Worm (Caenorhabditis elegans) whole organism, L3 larva: ENCODE measurements around the gene pfut-1.

ENCODE experiments used
- ZK546.5 ChIP-seq: sonication (generic microtip); optimal IDR thresholded peaks from 2 replicates; lab custom pipeline; 2017; ENCODE audit warnings: missing biosample characterization, missing genetic modification characterization
- ama-1 ChIP-seq: fragments of 150-350 bp; optimal IDR thresholded peaks from 2 replicates; lab custom pipeline; 2018
- daf-12 ChIP-seq: fragments of 150-350 bp; optimal IDR thresholded peaks from 2 replicates; lab custom pipeline; 2014; ENCODE audit warnings: missing biosample characterization, missing genetic modification reagents, missing genetic modification characterization
- elt-2 ChIP-seq: sonication (generic microtip); optimal IDR thresholded peaks from 2 replicates; lab custom pipeline; 2016; ENCODE audit warnings: missing genetic modification reagents, mild to moderate bottlenecking, missing genetic modification characterization, missing compliant biosample characterization
- elt-3 ChIP-seq, 3 experiments: fragments of 150-350 bp in 1 of 3; sonication (generic microtip) in 2 of 3; optimal IDR thresholded peaks; 2 replicates in 2 of 3; 4 replicates in 1 of 3; lab custom pipeline; 2014 to 2017; ENCODE audit warnings: missing biosample characterization in 3 of 3, missing genetic modification characterization in 3 of 3
- fkh-10 ChIP-seq: sonication (generic microtip); optimal IDR thresholded peaks from 2 replicates; lab custom pipeline; 2017; ENCODE audit warnings: missing biosample characterization, missing genetic modification reagents, missing genetic modification characterization
- fkh-2 ChIP-seq: fragments of 150-350 bp; optimal IDR thresholded peaks from 2 replicates; lab custom pipeline; 2014; ENCODE audit warnings: missing biosample characterization, missing genetic modification reagents, missing genetic modification characterization
- nhr-12 ChIP-seq: fragments of 150-350 bp; optimal IDR thresholded peaks from 2 replicates; lab custom pipeline; 2014; ENCODE audit warnings: missing biosample characterization, missing genetic modification characterization
- nhr-237 ChIP-seq: fragments of 150-350 bp; optimal IDR thresholded peaks from 2 replicates; lab custom pipeline; 2014; ENCODE audit warnings: missing biosample characterization, missing genetic modification characterization
- nhr-43 ChIP-seq: sonication (generic microtip); optimal IDR thresholded peaks from 2 replicates; lab custom pipeline; 2016; ENCODE audit warnings: mild to moderate bottlenecking, missing genetic modification characterization, missing compliant biosample characterization; ENCODE audit not compliant: poor library complexity, severe bottlenecking
- snpc-4 ChIP-seq: fragments of 150-350 bp; optimal IDR thresholded peaks from 2 replicates; lab custom pipeline; 2014; ENCODE audit warnings: missing biosample characterization, missing genetic modification characterization
- tbx-2 ChIP-seq: sonication (generic microtip); optimal IDR thresholded peaks from 2 replicates; lab custom pipeline; 2016; ENCODE audit warnings: mild to moderate bottlenecking, missing genetic modification characterization, missing compliant biosample characterization
- unc-39 ChIP-seq: sonication (generic microtip); optimal IDR thresholded peaks from 4 replicates; lab custom pipeline; 2017; ENCODE audit warnings: missing biosample characterization, missing genetic modification characterization
- unc-62 ChIP-seq: fragments of 150-350 bp; sonication (generic microtip); optimal IDR thresholded peaks from 4 replicates; lab custom pipeline; 2014; ENCODE audit warnings: missing biosample characterization, missing genetic modification reagents, missing genetic modification characterization

DNA sequence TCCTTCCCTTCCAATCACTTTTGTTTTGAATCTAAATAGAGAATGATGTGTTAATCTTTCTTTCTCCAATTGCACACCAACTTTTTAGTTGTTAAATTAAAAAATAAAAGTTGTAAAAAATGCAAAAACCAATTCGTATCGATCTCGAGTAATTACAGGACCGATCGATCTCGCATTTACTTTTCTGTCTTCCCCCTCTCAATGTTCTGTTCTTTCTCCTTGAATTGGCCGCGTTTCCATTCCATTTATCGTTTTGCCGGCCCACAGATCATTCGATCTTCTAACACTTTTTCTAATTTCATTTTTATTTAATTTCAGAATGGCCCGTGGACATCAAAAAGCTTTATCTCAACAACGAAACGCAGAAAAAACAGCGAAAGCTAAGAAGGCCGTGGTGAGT lies 30.4 kb upstream of the pfut-1 start, which contains the start of gene K10B3.1:
- no peak for TF ChIP-seq ama-1 (lab: Kevin White, UChicago)
- no peak for TF ChIP-seq nhr-237 (tag; lab: Kevin White, UChicago)
- TF ChIP-seq ZK546.5 (tag; lab: Kevin White, UChicago), result no peak
- no peak for TF ChIP-seq tbx-2
- no peak for TF ChIP-seq nhr-12 (tag; lab: Kevin White, UChicago)
- no peak for TF ChIP-seq nhr-43 (tag; lab: Kevin White, UChicago)
- TF ChIP-seq unc-62 (GFP tag; lab: Kevin White, UChicago), result no peak
- TF ChIP-seq unc-39 (tag; lab: Kevin White, UChicago), result no peak
- TF ChIP-seq elt-2 (tag; lab: Kevin White, UChicago), result no peak
- no peak for TF ChIP-seq elt-3 (tag; optimal IDR thresholded peaks at IDR 0.05; lab: Kevin White, UChicago)
- TF ChIP-seq daf-12 (tag; lab: Kevin White, UChicago), result no peak
- no peak for TF ChIP-seq fkh-10 (GFP tag; lab: Kevin White, UChicago)
- TF ChIP-seq snpc-4 (tag; lab: Kevin White, UChicago), result no peak
- no peak for TF ChIP-seq fkh-2 (tag; lab: Kevin White, UChicago)
